Fruit fly (Drosophila melanogaster): ENCODE data around the gene CG11854.

The CG11854 gene

DNA sequence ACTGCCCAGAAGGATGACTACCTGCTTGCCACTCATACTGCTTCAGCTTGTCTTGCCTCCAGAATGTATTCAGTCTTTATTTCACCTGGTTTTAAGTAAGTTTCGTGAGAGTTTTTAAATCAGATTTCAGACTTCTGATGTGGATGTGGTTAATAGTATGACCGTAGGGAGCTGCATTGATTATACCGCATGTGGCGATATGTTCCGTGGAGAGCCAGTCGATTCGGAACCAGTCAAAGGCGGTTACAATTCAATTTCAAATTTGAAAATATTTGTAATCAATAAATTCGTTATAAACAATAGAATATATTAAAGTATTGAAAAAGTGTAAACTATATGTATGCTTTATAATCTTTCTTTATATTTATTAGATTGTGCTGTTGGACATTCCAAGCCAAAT is 6.5 kb upstream of the CG11854 start, which contains the start of gene Sil1 (continued):
- TF ChIP-seq CG14710 (tag; optimal IDR thresholded peaks at IDR 0.05) (peak; percentile 22), CG1603 (tag; optimal IDR thresholded peaks at IDR 0.05) (peak; percentile 67), CG4617 (GFP tag; optimal IDR thresholded peaks at IDR 0.05; ENCODE audit: borderline replicate concordance) (peak; percentile 33), CG9215 (GFP tag; IDR thresholded peaks at IDR 0.05) (no peak), stwl (tag; optimal IDR thresholded peaks at IDR 0.05) (peak; percentile 49), Poxn (GFP tag; IDR thresholded peaks at IDR 0.05) (no peak), Dref (GFP tag; IDR thresholded peaks at IDR 0.05) (peak; percentile 22; the same call in 1 of the 2 replicates), CG1647 (GFP tag; optimal IDR thresholded peaks at IDR 0.05) (no peak), knrl (GFP tag; IDR thresholded peaks at IDR 0.05; ENCODE audit: partially characterized antibody) (peak; percentile 31; the same call in 1 of the 3 replicates)

DNA sequence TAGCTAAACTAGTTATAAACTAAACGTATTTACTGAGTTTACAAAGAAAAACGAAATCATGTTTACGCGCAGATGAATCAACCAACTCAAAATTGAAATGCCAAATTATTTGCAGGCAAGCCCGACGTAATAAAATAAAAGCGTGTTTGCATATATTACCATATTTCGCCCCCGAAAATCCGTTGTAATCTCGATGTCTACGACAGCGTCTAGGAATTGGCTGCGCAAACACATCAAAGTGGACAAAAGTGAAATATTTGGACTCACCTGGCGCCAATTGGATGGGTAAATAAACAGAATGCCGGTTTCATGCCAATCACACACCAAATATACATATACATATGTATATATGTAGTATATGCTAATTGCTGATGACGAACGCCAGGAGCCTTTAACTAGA is 5.7 kb upstream of the CG11854 start:
- TF ChIP-seq Med (GFP tag) (peak; percentile 65), tio (GFP tag; optimal IDR thresholded peaks at IDR 0.05) (no peak), Tbp (GFP tag; optimal IDR thresholded peaks at IDR 0.05) (no peak), row (GFP tag; IDR thresholded peaks at IDR 0.05) (no peak), CHES-1-like (GFP tag; optimal IDR thresholded peaks at IDR 0.05) (no peak), CG12769 (tag; optimal IDR thresholded peaks at IDR 0.05) (peak; percentile 30), lov (optimal IDR thresholded peaks at IDR 0.05) (no peak), lov (GFP tag; IDR thresholded peaks at IDR 0.05) (no peak), Asciz (GFP tag; optimal IDR thresholded peaks at IDR 0.05) (no peak), CG13894 (tag; optimal IDR thresholded peaks at IDR 0.05) (peak; percentile 4), CG10147 (GFP tag; optimal IDR thresholded peaks at IDR 0.05) (no peak), ATbp (GFP tag; optimal IDR thresholded peaks at IDR 0.05) (no peak), bigmax (GFP tag; optimal IDR thresholded peaks at IDR 0.05) (no peak), Ssrp (tag; optimal IDR thresholded peaks at IDR 0.05) (no peak), zen2 (GFP tag; IDR thresholded peaks at IDR 0.05; ENCODE audit: partially characterized antibody) (no peak), HLH4C (GFP tag; IDR thresholded peaks at IDR 0.05; ENCODE audit: partially characterized antibody) (no peak), CG16863 (GFP tag; optimal IDR thresholded peaks at IDR 0.05) (no peak), nom (GFP tag; optimal IDR thresholded peaks at IDR 0.05) (no peak), Ets65A (GFP tag) (no peak), sug (tag; optimal IDR thresholded peaks at IDR 0.05) (peak; percentile 3), sd (tag; optimal IDR thresholded peaks at IDR 0.05) (peak; percentile 89), mirr (GFP tag; optimal IDR thresholded peaks at IDR 0.05) (peak; percentile 43), CG3726 (GFP tag; IDR thresholded peaks at IDR 0.05) (no peak), Eip74EF (GFP tag; optimal IDR thresholded peaks at IDR 0.05) (no peak), Spps (tag; optimal IDR thresholded peaks at IDR 0.05) (no peak), CG6654 (GFP tag; optimal IDR thresholded peaks at IDR 0.05) (no peak), abd-A (tag; optimal IDR thresholded peaks at IDR 0.05) (peak; percentile 62), dysf (GFP tag; IDR thresholded peaks at IDR 0.05) (no peak), vvl (GFP tag; IDR thresholded peaks at IDR 0.05) (peak; percentile 36; the same call in 1 of the 2 replicates), cwo (GFP tag; optimal IDR thresholded peaks at IDR 0.05) (peak; percentile 52)

DNA sequence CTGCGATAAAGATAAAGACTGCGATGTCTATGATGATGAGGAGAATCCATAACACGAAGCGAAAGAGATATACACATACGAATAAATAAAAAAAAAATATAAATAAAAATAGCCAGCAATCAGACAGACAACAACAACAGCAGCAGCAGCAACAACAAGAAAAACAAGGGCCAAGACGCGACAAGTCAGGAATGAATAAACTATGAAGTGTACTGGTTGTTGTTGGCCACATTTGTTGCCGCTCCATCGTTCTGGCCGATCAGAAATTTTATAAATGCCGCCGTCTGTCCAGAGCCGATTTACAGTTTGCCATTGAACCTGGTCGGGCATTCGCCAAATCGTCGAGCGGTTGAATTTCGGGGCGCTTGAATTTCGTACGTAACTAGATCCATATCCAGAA is 4.5 kb upstream of the CG11854 start, which contains the start of gene Jhbp7:
TSS of gene Jhbp7 (plus strand) at position 301 of the 400 bp plus-strand sequence.
- no peak for TF ChIP-seq CG18599 (GFP tag; optimal IDR thresholded peaks at IDR 0.05)
- TF ChIP-seq CG10321 (GFP tag; IDR thresholded peaks at IDR 0.05) = no peak
- no peak for TF ChIP-seq CG8944 (GFP tag; optimal IDR thresholded peaks at IDR 0.05)
- TF ChIP-seq nom (GFP tag; optimal IDR thresholded peaks at IDR 0.05) = peak; percentile 34
- TF ChIP-seq Nf-YB (GFP tag; optimal IDR thresholded peaks at IDR 0.05) = no peak
- TF ChIP-seq disco-r (GFP tag; optimal IDR thresholded peaks at IDR 0.05) = no peak
- no peak for TF ChIP-seq CG2202 (tag; optimal IDR thresholded peaks at IDR 0.05)
- TF ChIP-seq Sin3A (optimal IDR thresholded peaks at IDR 0.05) = no peak
- no peak for TF ChIP-seq ap (GFP tag; IDR thresholded peaks at IDR 0.05)
- peak; percentile 64 for TF ChIP-seq CG4360 (GFP tag; IDR thresholded peaks at IDR 0.05)
- TF ChIP-seq tll (GFP tag; optimal IDR thresholded peaks at IDR 0.05) = no peak
- no peak for TF ChIP-seq Ets65A (GFP tag)
- TF ChIP-seq MESR4 (GFP tag; optimal IDR thresholded peaks at IDR 0.05) = no peak
- TF ChIP-seq CG10431 (GFP tag; optimal IDR thresholded peaks at IDR 0.05) = no peak
